Worm (Caenorhabditis elegans) whole organism, L4 larva: ENCODE results near the gene W10G6.1.

ENCODE experiments used
- aha-1 ChIP-seq: fragments of 150-350 bp; peaks from one replicate; lab custom pipeline; 2014; ENCODE audit warnings: missing biosample characterization, missing genetic modification characterization
- hlh-30 ChIP-seq: sonication (generic microtip); optimal IDR thresholded peaks from 2 replicates; lab custom pipeline; 2017; ENCODE audit warnings: antibody characterized with exemption, mild to moderate bottlenecking, missing genetic modification characterization, missing compliant biosample characterization; ENCODE audit not compliant: insufficient read depth
- hmg-1.1 ChIP-seq: fragments of 200-800 bp; sonication (Bioruptor generic); IDR thresholded peaks from 2 replicates; pipeline ENCODE4 v1.3.6; 2022; ENCODE audit warnings: missing genetic modification reagents, missing genetic modification characterization, missing compliant biosample characterization
- jun-1 ChIP-seq: fragments of 150-350 bp; optimal IDR thresholded peaks from 2 replicates; lab custom pipeline; 2014; ENCODE audit warnings: missing biosample characterization, missing genetic modification reagents, missing genetic modification characterization
- lin-15B ChIP-seq: fragments of 150-350 bp; sonication (generic microtip); optimal IDR thresholded peaks from 3 replicates; lab custom pipeline; 2014; ENCODE audit warnings: missing biosample characterization, missing genetic modification characterization
- mdt-29 ChIP-seq: fragments of 200-800 bp; sonication (Bioruptor generic); IDR thresholded peaks from 2 replicates; pipeline ENCODE4 v1.3.6; 2022; ENCODE audit warnings: missing genetic modification reagents, missing genetic modification characterization, missing compliant biosample characterization
- unc-62 ChIP-seq, 3 experiments: fragments of 150-350 bp in 1 of 3; sonication (generic microtip); optimal IDR thresholded peaks in 2 of 3; peaks in 1 of 3; 1 replicate in 1 of 3; 2 replicates in 2 of 3; lab custom pipeline; 2014 to 2017; ENCODE audit warnings: missing biosample characterization in 3 of 3, missing genetic modification characterization in 3 of 3, missing genetic modification reagents in 3 of 3, missing genotype in 1 of 3
- vab-7 ChIP-seq: fragments of 200-800 bp; sonication (Bioruptor generic); IDR thresholded peaks from 2 replicates; pipeline ENCODE4 v1.3.6; 2022; ENCODE audit warnings: missing genetic modification reagents, missing genetic modification characterization, missing compliant biosample characterization
- ztf-11 ChIP-seq: fragments of 150-350 bp; optimal IDR thresholded peaks from 2 replicates; lab custom pipeline; 2014; ENCODE audit warnings: missing biosample characterization, missing genetic modification characterization

W10G6.1 gene

ce11 chrX:16290536-16290935 is 45.5 kb downstream of the W10G6.1 start (continued):
- TF ChIP-seq mdt-29 (no peak), jun-1 (tag; lab: Kevin White, UChicago) (no peak), vab-7 (GFP tag; lab: Robert Waterston, UW) (no peak), ztf-11 (tag; lab: Kevin White, UChicago) (no peak), hmg-1.1 (GFP tag; lab: Robert Waterston, UW) (no peak), lin-15B (no peak)

- peak in 1 of 2 experiments; percentile 14 for TF ChIP-seq unc-62 (GFP tag; optimal IDR thresholded peaks at IDR 0.05 in 1 of 2; lab: Kevin White, UChicago)
- no peak for TF ChIP-seq unc-62 (tag; optimal IDR thresholded peaks at IDR 0.05; lab: Kevin White, UChicago)
- peak; percentile 82 for TF ChIP-seq aha-1 (tag; lab: Kevin White, UChicago)
- TF ChIP-seq hlh-30 (tag; lab: Kevin White, UChicago) = no peak
Measured at ce11 chrX:16292933-16293332, 47.9 kb downstream of the W10G6.1 start, which contains the start of gene F52E10.4. F52E10.4 (minus strand) TSS chrX:16293033.
